Worm (Caenorhabditis elegans) whole organism, late embryonic: Measurements from ENCODE around the gene C34C12.7.

Experiments used
- C08G9.2 ChIP-seq: sonication (generic microtip); optimal IDR thresholded peaks from 2 replicates; lab custom pipeline; 2016; ENCODE audit warnings: mild to moderate bottlenecking, missing genetic modification characterization, moderate library complexity, missing compliant biosample characterization
- C38D4.7 ChIP-seq: fragments of 200-800 bp; sonication (Bioruptor generic); optimal IDR thresholded peaks from 2 replicates; lab custom pipeline; 2018; ENCODE audit warnings: mild to moderate bottlenecking, missing genetic modification characterization, moderate library complexity, missing compliant biosample characterization
- F13H6.1 ChIP-seq: sonication (generic microtip); optimal IDR thresholded peaks from 2 replicates; lab custom pipeline; 2016; ENCODE audit warnings: missing genetic modification characterization, missing compliant biosample characterization
- K02D7.2 ChIP-seq: sonication (generic microtip); optimal IDR thresholded peaks from 2 replicates; lab custom pipeline; 2017; ENCODE audit warnings: mild to moderate bottlenecking, missing genetic modification characterization, missing compliant biosample characterization
- Y22D7AL.16 ChIP-seq: sonication (generic microtip); optimal IDR thresholded peaks from 2 replicates; lab custom pipeline; 2016; ENCODE audit warnings: missing genetic modification characterization, missing compliant biosample characterization
- ahr-1 ChIP-seq: sonication (generic microtip); optimal IDR thresholded peaks from 2 replicates; lab custom pipeline; 2016; ENCODE audit warnings: missing genetic modification characterization, missing compliant biosample characterization
- ama-1 ChIP-seq: fragments of 150-350 bp; optimal IDR thresholded peaks from 2 replicates; lab custom pipeline; 2014
- ceh-19 ChIP-seq: fragments of 200-800 bp; sonication (Bioruptor generic); optimal IDR thresholded peaks from 2 replicates; lab custom pipeline; 2018; ENCODE audit warnings: mild to moderate bottlenecking, missing genetic modification characterization, missing compliant biosample characterization
- ceh-24 ChIP-seq: sonication (generic microtip); optimal IDR thresholded peaks from 2 replicates; lab custom pipeline; 2016; ENCODE audit warnings: mild to moderate bottlenecking, missing genetic modification characterization, missing compliant biosample characterization
- ceh-30 ChIP-seq: fragments of 150-350 bp; optimal IDR thresholded peaks from 2 replicates; lab custom pipeline; 2014; ENCODE audit warnings: missing biosample characterization, missing genetic modification characterization
- ceh-34 ChIP-seq: sonication (generic microtip); optimal IDR thresholded peaks from 2 replicates; lab custom pipeline; 2016; ENCODE audit warnings: mild to moderate bottlenecking, missing genetic modification characterization, missing compliant biosample characterization
- ceh-45 ChIP-seq: fragments of 200-800 bp; sonication (Bioruptor generic); IDR thresholded peaks from 2 replicates; pipeline ENCODE4 v1.3.6; 2022; ENCODE audit warnings: missing genetic modification reagents, missing genetic modification characterization, missing compliant biosample characterization
- ceh-6 ChIP-seq: fragments of 200-800 bp; sonication (Bioruptor generic); optimal IDR thresholded peaks from 2 replicates; lab custom pipeline; 2018; ENCODE audit warnings: mild to moderate bottlenecking, missing genetic modification characterization, missing compliant biosample characterization
- ceh-9 ChIP-seq: sonication (generic microtip); optimal IDR thresholded peaks from 2 replicates; lab custom pipeline; 2016; ENCODE audit warnings: mild to moderate bottlenecking, missing genetic modification characterization, inconsistent platforms, missing compliant biosample characterization
- che-1 ChIP-seq: sonication (generic microtip); optimal IDR thresholded peaks from 2 replicates; lab custom pipeline; 2016; ENCODE audit warnings: mild to moderate bottlenecking, missing genetic modification characterization, missing compliant biosample characterization
- dmd-4 ChIP-seq: sonication (generic microtip); optimal IDR thresholded peaks from 2 replicates; lab custom pipeline; 2016; ENCODE audit warnings: borderline replicate concordance, missing genetic modification characterization, missing compliant biosample characterization
- dve-1 ChIP-seq: sonication (generic microtip); optimal IDR thresholded peaks from 2 replicates; lab custom pipeline; 2017; ENCODE audit warnings: antibody characterized with exemption, mild to moderate bottlenecking, missing genetic modification characterization, missing compliant biosample characterization
- elt-2 ChIP-seq: sonication (generic microtip); optimal IDR thresholded peaks from 2 replicates; lab custom pipeline; 2016; ENCODE audit warnings: missing genetic modification reagents, missing genetic modification characterization, missing compliant biosample characterization
- elt-4 ChIP-seq: sonication (generic microtip); optimal IDR thresholded peaks from 2 replicates; lab custom pipeline; 2016; ENCODE audit warnings: missing genetic modification characterization, missing compliant biosample characterization
- eyg-1 ChIP-seq: sonication (generic microtip); optimal IDR thresholded peaks from 2 replicates; lab custom pipeline; 2016; ENCODE audit warnings: missing genotype, missing genetic modification characterization, missing compliant biosample characterization
- fax-1 ChIP-seq: sonication (generic microtip); optimal IDR thresholded peaks from 2 replicates; lab custom pipeline; 2016; ENCODE audit warnings: missing genotype, missing genetic modification characterization, missing compliant biosample characterization
- fkh-6 ChIP-seq: sonication (generic microtip); optimal IDR thresholded peaks from 2 replicates; lab custom pipeline; 2016; ENCODE audit warnings: missing genetic modification characterization, missing compliant biosample characterization
- gmeb-2 ChIP-seq: sonication (generic microtip); optimal IDR thresholded peaks from 2 replicates; lab custom pipeline; 2016; ENCODE audit warnings: missing genetic modification characterization, inconsistent platforms, missing compliant biosample characterization
- hlh-30 ChIP-seq: sonication (generic microtip); optimal IDR thresholded peaks from 2 replicates; lab custom pipeline; 2017; ENCODE audit warnings: antibody characterized with exemption, missing genetic modification characterization, missing compliant biosample characterization; ENCODE audit not compliant: insufficient read depth
- hlh-6 ChIP-seq: sonication (generic microtip); optimal IDR thresholded peaks from 2 replicates; lab custom pipeline; 2016; ENCODE audit warnings: missing genotype, missing genetic modification characterization, missing compliant biosample characterization
- hlh-8 ChIP-seq: sonication (generic microtip); optimal IDR thresholded peaks from 2 replicates; lab custom pipeline; 2016; ENCODE audit warnings: missing genotype, missing genetic modification characterization, missing compliant biosample characterization
- lin-11 ChIP-seq: fragments of 200-800 bp; sonication (Bioruptor generic); optimal IDR thresholded peaks from 2 replicates; lab custom pipeline; 2018; ENCODE audit warnings: mild to moderate bottlenecking, missing genetic modification characterization, missing compliant biosample characterization
- madf-2 ChIP-seq: sonication (generic microtip); optimal IDR thresholded peaks from 2 replicates; lab custom pipeline; 2017; ENCODE audit warnings: missing genetic modification characterization, missing compliant biosample characterization
- mec-3 ChIP-seq: sonication (generic microtip); optimal IDR thresholded peaks from 2 replicates; lab custom pipeline; 2016; ENCODE audit warnings: borderline replicate concordance, missing genetic modification characterization, missing compliant biosample characterization
- nfya-1 ChIP-seq: sonication (generic microtip); optimal IDR thresholded peaks from 2 replicates; lab custom pipeline; 2017; ENCODE audit warnings: missing genetic modification characterization, mild to moderate bottlenecking, missing compliant biosample characterization, antibody characterized with exemption, moderate library complexity
- nhr-11 ChIP-seq: fragments of 150-350 bp; optimal IDR thresholded peaks from 2 replicates; lab custom pipeline; 2014; ENCODE audit warnings: missing biosample characterization, missing genetic modification characterization
- nhr-232 ChIP-seq: sonication (generic microtip); optimal IDR thresholded peaks from 2 replicates; lab custom pipeline; 2016; ENCODE audit warnings: missing genetic modification characterization, missing compliant biosample characterization
- npax-4 ChIP-seq: sonication (generic microtip); optimal IDR thresholded peaks from 2 replicates; lab custom pipeline; 2016; ENCODE audit warnings: missing genetic modification characterization, missing compliant biosample characterization
- pag-3 ChIP-seq: sonication (generic microtip); optimal IDR thresholded peaks from 2 replicates; lab custom pipeline; 2016; ENCODE audit warnings: missing compliant biosample characterization, missing genetic modification characterization, borderline replicate concordance
- pha-2 ChIP-seq: sonication (generic microtip); optimal IDR thresholded peaks from 2 replicates; lab custom pipeline; 2017; ENCODE audit warnings: mild to moderate bottlenecking, missing genetic modification characterization, missing compliant biosample characterization
- pha-4 ChIP-seq: fragments of 150-350 bp; optimal IDR thresholded peaks from 2 replicates; lab custom pipeline; 2018; ENCODE audit warnings: missing biosample characterization, missing genetic modification reagents, missing genetic modification characterization
- pqm-1 ChIP-seq: sonication (generic microtip); optimal IDR thresholded peaks from 2 replicates; lab custom pipeline; 2016; ENCODE audit warnings: missing genetic modification characterization, missing compliant biosample characterization
- pros-1 ChIP-seq: fragments of 150-350 bp; optimal IDR thresholded peaks from 2 replicates; lab custom pipeline; 2014; ENCODE audit warnings: missing biosample characterization, missing genetic modification reagents, missing genetic modification characterization
- ref-2 ChIP-seq: sonication (generic microtip); optimal IDR thresholded peaks from 2 replicates; lab custom pipeline; 2016; ENCODE audit warnings: missing genetic modification characterization, missing compliant biosample characterization
- sdc-2 ChIP-seq: sonication (generic microtip); optimal IDR thresholded peaks from 2 replicates; lab custom pipeline; 2016; ENCODE audit warnings: missing genotype, missing genetic modification characterization, missing compliant biosample characterization
- sox-4 ChIP-seq: sonication (generic microtip); optimal IDR thresholded peaks from 2 replicates; lab custom pipeline; 2017; ENCODE audit warnings: mild to moderate bottlenecking, missing genetic modification characterization, inconsistent platforms, missing compliant biosample characterization
- syd-9 ChIP-seq: sonication (generic microtip); optimal IDR thresholded peaks from 2 replicates; lab custom pipeline; 2016; ENCODE audit warnings: mild to moderate bottlenecking, missing genetic modification characterization, moderate library complexity, missing compliant biosample characterization
- tbx-2 ChIP-seq: sonication (generic microtip); optimal IDR thresholded peaks from 2 replicates; lab custom pipeline; 2016; ENCODE audit warnings: missing genetic modification characterization, missing compliant biosample characterization
- unc-3 ChIP-seq, 2 experiments: fragments of 200-800 bp in 1 of 2; sonication (Bioruptor generic) in 1 of 2; sonication (generic microtip) in 1 of 2; conservative IDR thresholded peaks in 1 of 2; optimal IDR thresholded peaks in 1 of 2; 2 replicates each; pipeline versions ENCODE4 v1.3.6 to Lab custom; 2016 to 2022; ENCODE audit warnings: missing compliant biosample characterization in 2 of 2, missing genetic modification characterization in 2 of 2, missing genetic modification reagents in 1 of 2
- unc-42 ChIP-seq: sonication (generic microtip); optimal IDR thresholded peaks from 2 replicates; lab custom pipeline; 2016; ENCODE audit warnings: missing genotype, missing genetic modification characterization, missing compliant biosample characterization
- unc-86 ChIP-seq: sonication (generic microtip); optimal IDR thresholded peaks from 2 replicates; lab custom pipeline; 2016; ENCODE audit warnings: missing genetic modification characterization, missing compliant biosample characterization
- ztf-16 ChIP-seq: sonication (generic microtip); optimal IDR thresholded peaks from 2 replicates; lab custom pipeline; 2017; ENCODE audit warnings: missing genetic modification characterization, missing compliant biosample characterization

The C34C12.7 gene

DNA sequence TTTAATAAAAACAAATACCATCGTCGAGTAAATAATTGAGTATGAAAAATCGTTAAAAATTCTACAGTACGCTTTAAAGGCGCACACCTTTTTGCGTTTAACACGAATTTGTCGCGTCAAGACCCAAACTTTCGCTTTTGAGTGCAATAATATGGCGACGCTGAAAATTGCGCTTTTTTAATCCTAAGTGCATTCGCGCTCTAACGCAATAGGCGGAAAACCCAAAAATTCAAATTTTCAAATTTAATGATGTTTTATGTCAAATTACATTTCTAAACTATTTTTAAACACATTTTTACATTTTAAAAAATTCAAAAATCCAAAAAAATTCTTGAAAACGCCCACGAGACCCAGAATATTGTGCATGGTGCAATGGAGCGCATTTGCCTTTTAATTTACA, 23.7 kb upstream of the C34C12.7 start:
- TF ChIP-seq syd-9 (tag; lab: Kevin White, UChicago) (no peak), elt-4 (tag; lab: Kevin White, UChicago) (no peak), Y22D7AL.16 (tag; lab: Kevin White, UChicago) (no peak), ceh-30 (tag; lab: Kevin White, UChicago) (no peak), mec-3 (tag; lab: Kevin White, UChicago) (no peak), ref-2 (tag; lab: Kevin White, UChicago) (no peak), unc-3 (GFP tag; conservative IDR thresholded peaks at IDR 0.05; lab: Robert Waterston, UW) (no peak), unc-3 (tag; optimal IDR thresholded peaks at IDR 0.05; lab: Kevin White, UChicago) (no peak), elt-2 (tag; lab: Kevin White, UChicago) (no peak), fax-1 (tag; lab: Kevin White, UChicago) (no peak), ztf-16 (no peak), pha-2 (no peak), nhr-232 (tag; lab: Kevin White, UChicago) (no peak), ceh-6 (no peak), dmd-4 (tag; lab: Kevin White, UChicago) (no peak), pag-3 (tag; lab: Kevin White, UChicago) (no peak)
- TF ChIP-seq, all 69 proteins: peak for 0

ce11 chrIII:3509908-3510307, 21.8 kb upstream of the C34C12.7 start, which contains the start of the genes M01F1.4 and mrpl-35:
Gene M01F1.4 (minus strand): TSS chrIII:3510033.
Gene mrpl-35 (plus strand): TSS chrIII:3510237.
- TF ChIP-seq sdc-2 (tag; lab: Kevin White, UChicago) (no peak), unc-42 (tag; lab: Kevin White, UChicago) (peak; percentile 35)
- TF ChIP-seq, all 69 proteins: peak for 1

- TF ChIP-seq ceh-24 = peak; percentile 38
- TF ChIP-seq che-1 (tag; lab: Kevin White, UChicago) = no peak
- TF ChIP-seq ceh-9 = no peak
- TF ChIP-seq hlh-6 (tag; lab: Kevin White, UChicago) = no peak
- TF ChIP-seq ahr-1 (tag; lab: Kevin White, UChicago) = no peak
- peak; percentile 42 for TF ChIP-seq ceh-34 (tag; lab: Kevin White, UChicago)
- no peak for TF ChIP-seq K02D7.2
- peak; percentile 75 for TF ChIP-seq tbx-2 (tag; lab: Kevin White, UChicago)
- TF ChIP-seq fax-1 (tag; lab: Kevin White, UChicago) = no peak
- TF ChIP-seq madf-2 (tag; lab: Kevin White, UChicago) = peak; percentile 35
- no peak for TF ChIP-seq pros-1 (tag; lab: Kevin White, UChicago)
- no peak for TF ChIP-seq ceh-6
- no peak for TF ChIP-seq eyg-1 (tag; lab: Kevin White, UChicago)
- no peak for TF ChIP-seq C08G9.2
- no peak for TF ChIP-seq npax-4 (tag; lab: Kevin White, UChicago)
- no peak for TF ChIP-seq mec-3 (tag; lab: Kevin White, UChicago)
- no peak for TF ChIP-seq pag-3 (tag; lab: Kevin White, UChicago)
- peak; percentile 21 for TF ChIP-seq pqm-1 (tag; lab: Kevin White, UChicago)
- TF ChIP-seq ztf-16 = peak; percentile 52
- no peak for TF ChIP-seq C38D4.7 (GFP tag; lab: Kevin White, UChicago)
- no peak for TF ChIP-seq syd-9 (tag; lab: Kevin White, UChicago)
- no peak for TF ChIP-seq pha-4
- no peak for TF ChIP-seq sox-4 (tag; lab: Kevin White, UChicago)
- no peak for TF ChIP-seq ceh-45 (GFP tag; lab: Robert Waterston, UW)
- TF ChIP-seq elt-2 (tag; lab: Kevin White, UChicago) = no peak
- TF ChIP-seq dve-1 (tag; lab: Kevin White, UChicago) = peak; percentile 15
- no peak for TF ChIP-seq ama-1 (lab: Kevin White, UChicago)
- no peak for TF ChIP-seq ceh-19 (GFP tag; lab: Kevin White, UChicago)
- no peak for TF ChIP-seq F13H6.1 (tag; lab: Kevin White, UChicago)
- TF ChIP-seq elt-4 (tag; lab: Kevin White, UChicago) = no peak
- no peak for TF ChIP-seq gmeb-2
- peak; percentile 48 for TF ChIP-seq hlh-30
- TF ChIP-seq fkh-6 (tag; lab: Kevin White, UChicago) = no peak
- TF ChIP-seq nhr-11 = no peak
- peak; percentile 86 for TF ChIP-seq nfya-1
- TF ChIP-seq unc-42 (tag; lab: Kevin White, UChicago) = peak; percentile 65
- peak; percentile 19 for TF ChIP-seq unc-86
- TF ChIP-seq hlh-8 (tag; lab: Kevin White, UChicago) = no peak
- no peak for TF ChIP-seq lin-11 (tag; lab: Kevin White, UChicago)
Measured at ce11 chrIII:3505051-3505548, 17.0 kb upstream of the C34C12.7 start, which contains the start of gene lias-1. Gene lias-1 (minus strand): TSS chrIII:3505101.
